Fruit fly (Drosophila melanogaster) whole organism, embryonic: Measurements from ENCODE around the gene CG33795.

Experiments used
- Antp ChIP-seq: fragments of 200-800 bp; sonication (Bioruptor generic); optimal IDR thresholded peaks from 3 replicates; lab custom pipeline; 2016; ENCODE audit warnings: missing biosample characterization, missing genetic modification characterization
- Atf6 ChIP-seq: fragments of 200-800 bp; sonication (Bioruptor generic); IDR thresholded peaks from 2 replicates; pipeline ENCODE4 v1.3.6; 2022; ENCODE audit warnings: missing biosample characterization, missing genetic modification characterization
- B-H1 ChIP-seq: fragments of 200-800 bp; sonication (Bioruptor generic); IDR thresholded peaks from 3 replicates; pipeline ENCODE4 v1.3.6; 2022; ENCODE audit warnings: missing biosample characterization, missing genetic modification characterization
- CG10654 ChIP-seq: fragments of 200-800 bp; sonication (Bioruptor generic); optimal IDR thresholded peaks from 2 replicates; lab custom pipeline; 2016; ENCODE audit warnings: missing biosample characterization, missing genetic modification characterization
- CG13296 ChIP-seq: fragments of 200-800 bp; sonication (Bioruptor generic); optimal IDR thresholded peaks from 3 replicates; lab custom pipeline; 2018; ENCODE audit warnings: missing biosample characterization, mild to moderate bottlenecking, missing genetic modification characterization
- CG13894 ChIP-seq: fragments of 200-800 bp; sonication (Bioruptor generic); optimal IDR thresholded peaks from 3 replicates; lab custom pipeline; 2018; ENCODE audit warnings: missing biosample characterization, mild to moderate bottlenecking, missing genetic modification characterization, moderate library complexity
- CG15073 ChIP-seq: fragments of 200-800 bp; sonication (Bioruptor generic); optimal IDR thresholded peaks from 2 replicates; lab custom pipeline; 2016; ENCODE audit warnings: missing biosample characterization, missing genetic modification characterization
- CG17186 ChIP-seq: fragments of 200-800 bp; sonication (Bioruptor generic); optimal IDR thresholded peaks from 3 replicates; lab custom pipeline; 2017; ENCODE audit warnings: missing biosample characterization, missing genetic modification reagents, missing genetic modification characterization
- CG17359 ChIP-seq: fragments of 200-800 bp; sonication (Bioruptor generic); optimal IDR thresholded peaks from 3 replicates; lab custom pipeline; 2018; ENCODE audit warnings: missing biosample characterization, mild to moderate bottlenecking, missing genetic modification characterization, moderate library complexity
- CG2712 ChIP-seq: fragments of 200-800 bp; optimal IDR thresholded peaks from 3 replicates; lab custom pipeline; 2019; ENCODE audit warnings: missing biosample characterization, mild to moderate bottlenecking, missing genetic modification characterization, moderate library complexity
- CG31441 ChIP-seq: fragments of 200-800 bp; sonication (Bioruptor generic); IDR thresholded peaks from 2 replicates; pipeline ENCODE4 v1.3.6; 2022; ENCODE audit warnings: missing biosample characterization, missing genetic modification characterization
- CG3163 ChIP-seq: fragments of 200-800 bp; sonication (Bioruptor generic); optimal IDR thresholded peaks from 3 replicates; lab custom pipeline; 2016; ENCODE audit warnings: missing biosample characterization, missing genetic modification characterization
- CG3726 ChIP-seq: fragments of 200-800 bp; sonication (Bioruptor generic); IDR thresholded peaks from 3 replicates; pipeline ENCODE4, ENCODE4 v1.3.6; 2022; ENCODE audit warnings: missing biosample characterization, missing genetic modification characterization
- CG42726 ChIP-seq: fragments of 200-800 bp; sonication (Bioruptor generic); IDR thresholded peaks from 2 replicates; pipeline ENCODE4 v1.3.6; 2022; ENCODE audit warnings: missing biosample characterization, missing genetic modification characterization; ENCODE audit not compliant: partially characterized antibody
- CG5245 ChIP-seq: fragments of 200-800 bp; sonication (Bioruptor generic); optimal IDR thresholded peaks from 3 replicates; lab custom pipeline; 2016; ENCODE audit warnings: missing biosample characterization, missing genetic modification characterization
- CG5953 ChIP-seq: fragments of 200-800 bp; sonication (Bioruptor generic); IDR thresholded peaks from 2 replicates; pipeline ENCODE4 v1.3.6; 2022; ENCODE audit warnings: missing biosample characterization, missing genetic modification characterization
- CG6791 ChIP-seq: fragments of 200-800 bp; sonication (Bioruptor generic); IDR thresholded peaks from 3 replicates; pipeline ENCODE4 v1.3.6; 2022; ENCODE audit warnings: missing biosample characterization, missing genetic modification characterization; ENCODE audit not compliant: partially characterized antibody
- CG6813 ChIP-seq: fragments of 200-800 bp; sonication (Bioruptor generic); optimal IDR thresholded peaks from 2 replicates; lab custom pipeline; 2017; ENCODE audit warnings: missing biosample characterization, missing genetic modification characterization, mild to moderate bottlenecking, moderate library complexity, missing genetic modification reagents
- CG7786 ChIP-seq: fragments of 200-800 bp; sonication (Bioruptor generic); optimal IDR thresholded peaks from 2 replicates; lab custom pipeline; 2016; ENCODE audit warnings: missing biosample characterization, missing genetic modification characterization
- Camta ChIP-seq: fragments of 200-800 bp; sonication (Bioruptor generic); optimal IDR thresholded peaks from 2 replicates; lab custom pipeline; 2016; ENCODE audit warnings: missing biosample characterization, missing genetic modification characterization
- Dfd ChIP-seq, 2 experiments: fragments of >200 bp; optimal IDR thresholded peaks; 2 replicates each; lab custom pipeline; 2017; ENCODE audit warnings: missing biosample characterization in 2 of 2, missing genetic modification characterization in 2 of 2
- Hr3 ChIP-seq: fragments of 200-800 bp; sonication (Bioruptor generic); optimal IDR thresholded peaks from 3 replicates; lab custom pipeline; 2016; ENCODE audit warnings: missing biosample characterization, missing genetic modification characterization
- Lpt ChIP-seq: fragments of >200 bp; optimal IDR thresholded peaks from 2 replicates; lab custom pipeline; 2018; ENCODE audit warnings: missing biosample characterization, missing genetic modification characterization
- Mad ChIP-seq: fragments of 200-800 bp; sonication (Bioruptor generic); optimal IDR thresholded peaks from 2 replicates; lab custom pipeline; 2016; ENCODE audit warnings: missing biosample characterization, missing genetic modification characterization
- Med ChIP-seq: fragments of 200-800 bp; sonication (Bioruptor generic); peaks from one replicate; lab custom pipeline; 2016; ENCODE audit warnings: missing biosample characterization, missing genetic modification characterization, mild to moderate bottlenecking, inconsistent platforms, moderate library complexity
- NC2α ChIP-seq: fragments of 200-800 bp; sonication (Bioruptor generic); optimal IDR thresholded peaks from 2 replicates; lab custom pipeline; 2016; ENCODE audit warnings: missing biosample characterization, missing genetic modification characterization
- Rx ChIP-seq: fragments of 200-800 bp; sonication (Bioruptor generic); IDR thresholded peaks from 2 replicates; pipeline ENCODE4 v1.3.6; 2022; ENCODE audit warnings: missing biosample characterization, missing genetic modification characterization
- Sin3A ChIP-seq: fragments of >200 bp; optimal IDR thresholded peaks from 2 replicates; lab custom pipeline; 2018
- Sox100B ChIP-seq: fragments of 200-800 bp; sonication (Bioruptor generic); optimal IDR thresholded peaks from 3 replicates; lab custom pipeline; 2018; ENCODE audit warnings: missing biosample characterization, mild to moderate bottlenecking, missing genetic modification characterization
- Xrp1 ChIP-seq: fragments of 200-800 bp; sonication (Bioruptor generic); IDR thresholded peaks from 2 replicates; pipeline ENCODE4 v1.3.6; 2022; ENCODE audit warnings: missing biosample characterization, missing genetic modification characterization
- amos ChIP-seq: fragments of 200-800 bp; sonication (Bioruptor generic); IDR thresholded peaks from 2 replicates; pipeline ENCODE4 v1.3.6; 2022; ENCODE audit warnings: missing biosample characterization, missing genetic modification characterization; ENCODE audit not compliant: partially characterized antibody
- aop ChIP-seq: fragments of 200-800 bp; sonication (Bioruptor generic); IDR thresholded peaks from 2 replicates; pipeline ENCODE4 v1.3.6; 2022; ENCODE audit warnings: missing biosample characterization, missing genetic modification characterization
- az2 ChIP-seq: fragments of 200-800 bp; sonication (Bioruptor generic); optimal IDR thresholded peaks from 3 replicates; lab custom pipeline; 2016; ENCODE audit warnings: missing biosample characterization, missing genetic modification characterization
- bsh ChIP-seq, 2 experiments: fragments of 200-800 bp; sonication (Bioruptor generic); optimal IDR thresholded peaks; 2 replicates each; lab custom pipeline; 2017 to 2018; ENCODE audit warnings: mild to moderate bottlenecking in 2 of 2, missing biosample characterization in 2 of 2, missing genetic modification characterization in 2 of 2, moderate library complexity in 1 of 2
- btn ChIP-seq: fragments of 200-800 bp; sonication (Bioruptor generic); optimal IDR thresholded peaks from 2 replicates; lab custom pipeline; 2016; ENCODE audit warnings: missing biosample characterization, missing genetic modification characterization
- crc ChIP-seq: fragments of 200-800 bp; sonication (Bioruptor generic); optimal IDR thresholded peaks from 2 replicates; lab custom pipeline; 2016; ENCODE audit warnings: missing biosample characterization, missing genetic modification characterization
- croc ChIP-seq: fragments of 200-800 bp; sonication (Bioruptor generic); conservative IDR thresholded peaks from 3 replicates; pipeline ENCODE4 v1.3.6; 2022; ENCODE audit warnings: missing biosample characterization, missing genetic modification characterization
- exex ChIP-seq: fragments of 200-800 bp; sonication (Bioruptor generic); optimal IDR thresholded peaks from 4 replicates; lab custom pipeline; 2018; ENCODE audit warnings: missing biosample characterization, mild to moderate bottlenecking, missing genetic modification characterization, moderate library complexity
- gro ChIP-seq: fragments of 200-800 bp; sonication (Bioruptor generic); optimal IDR thresholded peaks from 2 replicates; lab custom pipeline; 2016; ENCODE audit warnings: missing biosample characterization, missing genetic modification characterization
- h ChIP-seq: fragments of >200 bp; optimal IDR thresholded peaks from 2 replicates; lab custom pipeline; 2017
- her ChIP-seq: fragments of 200-800 bp; sonication (Bioruptor generic); optimal IDR thresholded peaks from 2 replicates; lab custom pipeline; 2016; ENCODE audit warnings: missing biosample characterization, missing genetic modification characterization
- lilli ChIP-seq: fragments of 200-800 bp; sonication (Bioruptor generic); optimal IDR thresholded peaks from 3 replicates; lab custom pipeline; 2016; ENCODE audit warnings: missing biosample characterization, missing genetic modification characterization
- nau ChIP-seq: fragments of 200-800 bp; sonication (Bioruptor generic); optimal IDR thresholded peaks from 3 replicates; lab custom pipeline; 2017; ENCODE audit warnings: missing biosample characterization, mild to moderate bottlenecking, missing genetic modification characterization, missing genetic modification reagents
- org-1 ChIP-seq: fragments of 200-800 bp; sonication (Bioruptor generic); optimal IDR thresholded peaks from 2 replicates; lab custom pipeline; 2017; ENCODE audit warnings: missing biosample characterization, missing genetic modification characterization
- pho ChIP-seq: fragments of 200-800 bp; sonication (Bioruptor generic); optimal IDR thresholded peaks from 2 replicates; lab custom pipeline; 2016; ENCODE audit warnings: missing biosample characterization, missing genetic modification characterization
- phol ChIP-seq: fragments of 200-800 bp; sonication (Bioruptor generic); optimal IDR thresholded peaks from 3 replicates; lab custom pipeline; 2018; ENCODE audit warnings: missing biosample characterization, mild to moderate bottlenecking, missing genetic modification characterization, moderate library complexity
- prd ChIP-seq, 3 experiments: fragments of >200 bp in 2 of 3; fragments of 200-800 bp in 1 of 3; sonication (Bioruptor generic) in 1 of 3; optimal IDR thresholded peaks in 2 of 3; IDR thresholded peaks in 1 of 3; 2 replicates in 2 of 3; 3 replicates in 1 of 3; pipeline versions ENCODE4 v1.3.6 to Lab custom; 2017 to 2022; ENCODE audit warnings: missing biosample characterization in 1 of 3, missing genetic modification characterization in 1 of 3
- pzg ChIP-seq: fragments of 200-800 bp; sonication (Bioruptor generic); optimal IDR thresholded peaks from 3 replicates; lab custom pipeline; 2018; ENCODE audit warnings: missing biosample characterization, mild to moderate bottlenecking, missing genetic modification characterization, moderate library complexity
- row ChIP-seq: fragments of 200-800 bp; sonication (Bioruptor generic); IDR thresholded peaks from 3 replicates; pipeline ENCODE4 v1.3.6; 2022; ENCODE audit warnings: missing biosample characterization, missing genetic modification characterization
- tx ChIP-seq: fragments of 200-800 bp; sonication (Bioruptor generic); optimal IDR thresholded peaks from 2 replicates; lab custom pipeline; 2016; ENCODE audit warnings: missing biosample characterization, missing genetic modification characterization
- usp ChIP-seq: fragments of >200 bp; optimal IDR thresholded peaks from 2 replicates; lab custom pipeline; 2017; ENCODE audit warnings: missing biosample characterization, missing genetic modification characterization
- zfh1 ChIP-seq: fragments of 200-800 bp; sonication (Bioruptor generic); IDR thresholded peaks from 3 replicates; pipeline ENCODE4 v1.3.6; 2022; ENCODE audit warnings: missing biosample characterization, missing genetic modification characterization

The CG33795 gene

DNA sequence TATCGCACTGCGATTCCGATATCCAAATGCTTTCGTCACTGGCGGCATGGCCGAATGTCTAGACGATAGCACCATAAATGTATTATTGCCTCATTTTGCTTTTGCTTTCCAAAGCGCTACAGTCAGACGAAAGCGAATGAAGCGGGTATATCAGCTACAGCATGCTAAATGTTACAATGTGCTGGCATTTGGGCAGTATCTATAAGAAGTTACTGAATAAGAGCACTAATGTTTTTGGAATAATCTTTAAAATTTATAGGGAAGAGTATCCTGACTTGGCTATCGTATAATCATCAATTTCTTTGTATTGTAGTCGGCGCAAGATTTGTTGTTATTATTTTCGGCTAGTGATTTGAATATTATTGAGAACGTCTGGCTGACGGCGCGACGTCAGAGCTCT is 32.1 kb upstream of the CG33795 start (continued):
- TF ChIP-seq NC2α (GFP tag; lab: Kevin White, UChicago) (no peak), Mad (GFP tag; lab: Kevin White, UChicago) (peak; percentile 26), Dfd (GFP tag; optimal IDR thresholded peaks at IDR 0.05; lab: Kevin White, UChicago) (no peak), Rx (GFP tag; lab: Robert Waterston, UW) (peak; percentile 63), Med (peak; percentile 99), CG17186 (GFP tag; lab: Kevin White, UChicago) (no peak), croc (GFP tag; lab: Robert Waterston, UW) (peak; percentile 53; the same call in 2 of the 3 replicates), pho (GFP tag; lab: Kevin White, UChicago) (peak; percentile 77), CG17359 (peak; percentile 86), Sin3A (lab: Kevin White, UChicago) (no peak), Antp (peak; percentile 87), btn (peak; percentile 42), aop (GFP tag; lab: Robert Waterston, UW) (peak; percentile 57; the same call in 1 of the 2 replicates), nau (GFP tag; lab: Kevin White, UChicago) (peak; percentile 61), Camta (GFP tag; lab: Kevin White, UChicago) (peak; percentile 75), CG3726 (GFP tag; lab: Robert Waterston, UW) (peak; percentile 47; the same call in 1 of the 3 replicates), CG42726 (GFP tag; lab: Robert Waterston, UW) (no peak), h (lab: Kevin White, UChicago) (no peak), az2 (peak; percentile 66), CG6813 (peak; percentile 56), usp (GFP tag; lab: Kevin White, UChicago) (no peak), CG31441 (GFP tag; lab: Robert Waterston, UW) (peak; percentile 53), CG5245 (GFP tag; lab: Kevin White, UChicago) (peak; percentile 46), tx (GFP tag; lab: Kevin White, UChicago) (peak; percentile 59), lilli (GFP tag; lab: Kevin White, UChicago) (peak; percentile 86), prd (optimal IDR thresholded peaks at IDR 0.05; lab: Kevin White, UChicago) (no peak), prd (GFP tag; IDR thresholded peaks at IDR 0.05; lab: Robert Waterston, UW) (peak; percentile 86), gro (GFP tag; lab: Kevin White, UChicago) (peak; percentile 91), CG13894 (tag; lab: Kevin White, UChicago) (peak; percentile 70), Hr3 (peak; percentile 52), Sox100B (peak; percentile 58), exex (tag; lab: Kevin White, UChicago) (peak; percentile 64), CG6791 (GFP tag; lab: Robert Waterston, UW) (no peak), Xrp1 (GFP tag; lab: Robert Waterston, UW) (peak; percentile 79), CG5953 (GFP tag; lab: Robert Waterston, UW) (peak; percentile 84), org-1 (GFP tag; lab: Kevin White, UChicago) (peak; percentile 68), CG15073 (GFP tag; lab: Kevin White, UChicago) (no peak), CG10654 (GFP tag; lab: Kevin White, UChicago) (peak; percentile 66), bsh (GFP tag; optimal IDR thresholded peaks at IDR 0.05; lab: Kevin White, UChicago) (peak in 1 of 2 experiments; percentile 51), amos (GFP tag; lab: Robert Waterston, UW) (no peak), row (peak; percentile 90), her (GFP tag; lab: Kevin White, UChicago) (peak; percentile 68), phol (tag; lab: Kevin White, UChicago) (peak; percentile 68), Lpt (no peak), pzg (peak; percentile 4), zfh1 (peak; percentile 86), Atf6 (GFP tag; lab: Robert Waterston, UW) (peak; percentile 87), CG13296 (GFP tag; lab: Kevin White, UChicago) (peak; percentile 74), CG7786 (GFP tag; lab: Kevin White, UChicago) (peak; percentile 78), crc (GFP tag; lab: Kevin White, UChicago) (peak; percentile 71), B-H1 (GFP tag; lab: Robert Waterston, UW) (peak; percentile 81), CG3163 (peak; percentile 35), CG2712 (tag; lab: Kevin White, UChicago) (peak; percentile 72)
